Worm (Caenorhabditis elegans): ENCODE measurements around the gene pid-1.

Gene pid-1

DNA sequence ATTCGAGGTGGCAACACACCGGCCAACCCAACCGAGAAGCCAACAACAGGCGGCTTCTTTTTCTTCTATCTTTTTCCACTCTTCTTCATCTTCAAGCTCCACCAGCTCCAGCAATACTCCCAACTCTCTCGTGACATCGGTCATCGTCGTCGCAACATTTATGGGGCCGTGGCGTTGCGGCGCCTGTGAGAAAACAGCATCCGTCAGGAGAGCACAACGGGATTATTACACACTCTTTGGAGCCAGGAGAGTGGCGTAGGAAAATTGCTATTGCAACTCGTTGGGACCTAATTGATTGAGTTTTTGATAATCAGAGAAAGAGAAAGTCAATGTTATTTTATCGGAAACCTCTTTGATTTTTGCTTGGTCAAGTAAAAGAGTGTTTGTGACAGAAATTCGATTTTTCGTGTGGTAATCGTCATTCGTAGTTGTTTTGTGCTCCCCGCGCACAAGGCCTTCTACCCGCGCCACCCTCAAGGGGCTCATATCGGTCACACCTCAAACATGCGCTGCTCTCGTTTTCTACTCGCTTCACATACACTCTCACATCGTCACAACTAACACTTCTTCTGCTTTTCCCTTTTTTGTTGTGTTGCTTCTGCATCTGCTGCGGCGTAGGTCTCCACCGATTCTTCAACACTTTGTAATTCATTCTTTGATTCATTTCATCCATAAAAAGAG is 50.1 kb downstream of the pid-1 start:
- peak; percentile 57 for TF ChIP-seq unc-120 (tag; optimal IDR thresholded peaks at IDR 0.05; ENCODE audit: poor library complexity, severe bottlenecking)
- TF ChIP-seq tbx-8 (GFP tag; optimal IDR thresholded peaks at IDR 0.05), result no peak
- TF ChIP-seq hlh-1 (tag; optimal IDR thresholded peaks at IDR 0.05), result peak; percentile 63
- TF ChIP-seq ces-1 (GFP tag; optimal IDR thresholded peaks at IDR 0.05), result peak; percentile 7
- TF ChIP-seq mab-5 (tag; optimal IDR thresholded peaks at IDR 0.05), result no peak
- TF ChIP-seq sptf-1 (tag; optimal IDR thresholded peaks at IDR 0.05), result no peak
- no peak for TF ChIP-seq pha-4 (tag; optimal IDR thresholded peaks at IDR 0.05)
- TF ChIP-seq mls-2 (tag; optimal IDR thresholded peaks at IDR 0.05), result no peak
- no peak for TF ChIP-seq elt-1 (tag; optimal IDR thresholded peaks at IDR 0.05; ENCODE audit: borderline replicate concordance, insufficient read depth)
